Worm (Caenorhabditis elegans): ENCODE data around the gene H13N06.2.

Gene H13N06.2

DNA sequence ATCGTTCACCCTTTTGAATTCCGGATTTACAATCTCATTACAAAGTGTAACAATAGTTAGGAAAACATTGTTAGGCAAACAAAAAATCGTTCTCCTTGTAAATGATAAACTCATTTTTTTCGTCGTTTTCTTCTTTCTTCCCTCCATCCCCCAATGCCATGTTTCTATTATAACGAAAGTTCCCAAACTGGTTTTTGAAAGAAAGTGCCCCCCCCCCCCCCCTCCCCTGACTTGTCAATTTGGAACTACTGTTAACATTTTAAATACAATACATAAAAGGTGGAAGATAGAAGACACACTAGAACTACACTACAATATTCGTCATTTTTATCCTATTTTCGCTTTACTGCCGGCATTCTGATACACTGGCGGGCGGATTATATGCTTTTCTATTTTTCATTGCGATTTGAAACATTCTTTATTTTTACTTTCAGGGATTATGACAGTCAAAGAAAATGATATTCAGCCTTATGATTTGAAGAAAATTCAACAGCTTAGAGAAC, 41.6 kb upstream of the H13N06.2 start, which contains the start of gene R03A10.5:
TSS of gene R03A10.5 (plus strand) at position 431 of the 503 bp plus-strand sequence.
- no peak for TF ChIP-seq pros-1 (tag; optimal IDR thresholded peaks at IDR 0.05)
- TF ChIP-seq dve-1 (tag; optimal IDR thresholded peaks at IDR 0.05), result no peak
- TF ChIP-seq sox-4 (tag; optimal IDR thresholded peaks at IDR 0.05), result no peak
- no peak for TF ChIP-seq dmd-4 (tag; optimal IDR thresholded peaks at IDR 0.05; ENCODE audit: borderline replicate concordance)
- no peak for TF ChIP-seq Y22D7AL.16 (tag; optimal IDR thresholded peaks at IDR 0.05)
- TF ChIP-seq gmeb-2 (tag; optimal IDR thresholded peaks at IDR 0.05), result no peak
- TF ChIP-seq ceh-9 (tag; optimal IDR thresholded peaks at IDR 0.05), result no peak
- TF ChIP-seq C38D4.7 (GFP tag; optimal IDR thresholded peaks at IDR 0.05), result no peak
- TF ChIP-seq npax-4 (tag; optimal IDR thresholded peaks at IDR 0.05), result no peak
- TF ChIP-seq ceh-22 (tag; optimal IDR thresholded peaks at IDR 0.05), result no peak
- no peak for TF ChIP-seq unc-86 (tag; optimal IDR thresholded peaks at IDR 0.05)
- TF ChIP-seq ets-4 (tag; optimal IDR thresholded peaks at IDR 0.05), result no peak
- no peak for TF ChIP-seq elt-2 (tag; optimal IDR thresholded peaks at IDR 0.05)
- no peak for TF ChIP-seq pha-2 (tag; optimal IDR thresholded peaks at IDR 0.05)
- no peak for TF ChIP-seq unc-42 (tag; optimal IDR thresholded peaks at IDR 0.05)
- no peak for TF ChIP-seq C08G9.2 (tag; optimal IDR thresholded peaks at IDR 0.05)

ce11 chrX:15465050-15465449, 22.9 kb upstream of the H13N06.2 start:
- TF ChIP-seq tbx-2 (tag; optimal IDR thresholded peaks at IDR 0.05) (no peak), ceh-2 (tag; optimal IDR thresholded peaks at IDR 0.05) (no peak), unc-42 (tag; optimal IDR thresholded peaks at IDR 0.05) (peak; percentile 32), nhr-11 (tag; optimal IDR thresholded peaks at IDR 0.05) (no peak), ttx-3 (tag; optimal IDR thresholded peaks at IDR 0.05) (no peak), nfya-1 (tag; optimal IDR thresholded peaks at IDR 0.05) (no peak), lim-6 (tag; optimal IDR thresholded peaks at IDR 0.05) (no peak)

DNA sequence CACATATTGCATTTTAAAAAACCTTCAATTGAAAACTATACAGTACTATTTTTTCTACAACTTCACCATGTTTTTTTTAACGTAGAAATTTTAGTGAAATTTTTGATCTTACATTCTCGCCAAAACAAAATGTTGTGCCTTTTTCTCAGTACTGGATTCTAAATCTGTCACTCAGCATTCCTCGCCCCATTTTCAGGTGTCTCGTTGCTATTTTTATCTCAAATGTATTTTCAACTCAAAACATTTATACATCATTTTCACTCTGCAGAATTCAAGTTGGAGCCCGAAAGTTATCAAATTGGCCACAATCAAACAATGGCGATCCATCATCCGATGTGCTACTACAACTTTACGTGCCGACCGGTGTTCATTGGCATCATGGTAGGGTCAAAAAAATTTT, 21.9 kb upstream of the H13N06.2 start, which contains the start of gene sprr-1:
TSS of gene sprr-1 (plus strand) at position 269 of the 400 bp plus-strand sequence.
- TF ChIP-seq odd-2 (tag; optimal IDR thresholded peaks at IDR 0.05) (no peak), dve-1 (tag; optimal IDR thresholded peaks at IDR 0.05) (no peak), lim-6 (tag; optimal IDR thresholded peaks at IDR 0.05) (no peak), F13H6.1 (tag; optimal IDR thresholded peaks at IDR 0.05) (no peak), pha-4 (tag; optimal IDR thresholded peaks at IDR 0.05) (no peak), ceh-45 (GFP tag; IDR thresholded peaks at IDR 0.05) (no peak), K02D7.2 (tag; optimal IDR thresholded peaks at IDR 0.05) (no peak), eyg-1 (tag; optimal IDR thresholded peaks at IDR 0.05) (no peak), pat-9 (tag; optimal IDR thresholded peaks at IDR 0.05) (no peak), ceh-2 (tag; optimal IDR thresholded peaks at IDR 0.05) (no peak), ceh-31 (tag; optimal IDR thresholded peaks at IDR 0.05) (no peak), ttx-3 (tag; optimal IDR thresholded peaks at IDR 0.05) (no peak), tbx-2 (tag; optimal IDR thresholded peaks at IDR 0.05) (no peak), tbx-7 (tag; optimal IDR thresholded peaks at IDR 0.05) (no peak), pros-1 (tag; optimal IDR thresholded peaks at IDR 0.05) (no peak), Y22D7AL.16 (tag; optimal IDR thresholded peaks at IDR 0.05) (no peak), ceh-14 (tag; optimal IDR thresholded peaks at IDR 0.05) (no peak), C08G9.2 (tag; optimal IDR thresholded peaks at IDR 0.05) (no peak)

DNA sequence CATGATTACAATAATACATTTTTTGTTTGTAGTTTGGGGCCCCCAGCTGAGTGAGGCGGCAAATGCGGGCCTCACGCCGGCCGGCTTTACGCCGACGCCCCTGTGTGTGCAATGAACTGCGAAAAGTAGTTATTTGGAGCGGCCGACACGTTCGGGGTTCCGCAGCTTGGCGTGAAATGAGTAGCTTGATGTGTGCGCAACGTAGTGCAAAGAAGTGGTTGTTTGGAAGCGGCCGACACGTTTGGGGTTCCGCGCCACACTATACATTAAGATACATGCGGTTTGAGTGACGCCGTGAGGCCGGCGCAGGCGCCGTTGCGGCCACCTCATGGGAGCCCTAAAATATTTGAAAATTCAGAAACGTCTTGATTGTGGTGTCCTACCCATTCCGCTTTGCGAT, 19.2 kb upstream of the H13N06.2 start:
- TF ChIP-seq sdc-2 (tag; optimal IDR thresholded peaks at IDR 0.05) (no peak), pha-4 (tag; optimal IDR thresholded peaks at IDR 0.05) (no peak), hlh-15 (tag; optimal IDR thresholded peaks at IDR 0.05) (no peak), T23F11.4 (GFP tag; optimal IDR thresholded peaks at IDR 0.05) (no peak), C08G9.2 (tag; optimal IDR thresholded peaks at IDR 0.05) (no peak), ceh-31 (tag; optimal IDR thresholded peaks at IDR 0.05) (no peak), unc-55 (GFP tag; optimal IDR thresholded peaks at IDR 0.05) (no peak), Y22D7AL.16 (tag; optimal IDR thresholded peaks at IDR 0.05) (no peak), pqm-1 (tag; optimal IDR thresholded peaks at IDR 0.05) (no peak), ceh-14 (tag; optimal IDR thresholded peaks at IDR 0.05) (no peak), ceh-34 (tag; optimal IDR thresholded peaks at IDR 0.05) (no peak), fax-1 (tag; optimal IDR thresholded peaks at IDR 0.05) (no peak), ceh-24 (tag; optimal IDR thresholded peaks at IDR 0.05) (no peak), C38D4.7 (GFP tag; optimal IDR thresholded peaks at IDR 0.05) (no peak), unc-86 (tag; optimal IDR thresholded peaks at IDR 0.05) (no peak)

Data from whole organism, late embryonic.